Fruit fly (Drosophila melanogaster) whole organism, embryonic: ENCODE results near the gene dpr4.

Source experiments
- Aef1 ChIP-seq: fragments of 200-800 bp; sonication (Bioruptor generic); IDR thresholded peaks from 3 replicates; pipeline ENCODE4 v1.3.6; 2022; ENCODE audit warnings: missing biosample characterization, missing genetic modification characterization
- Atf3 ChIP-seq: fragments of 200-800 bp; sonication (Bioruptor generic); optimal IDR thresholded peaks from 3 replicates; lab custom pipeline; 2016; ENCODE audit warnings: missing biosample characterization, missing genetic modification characterization
- CG1024 ChIP-seq: fragments of 200-800 bp; sonication (Bioruptor generic); IDR thresholded peaks from 2 replicates; pipeline ENCODE4 v1.3.6; 2022; ENCODE audit warnings: missing biosample characterization, missing genetic modification characterization
- CG10979 ChIP-seq: fragments of 200-800 bp; sonication (Bioruptor generic); optimal IDR thresholded peaks from 2 replicates; lab custom pipeline; 2018; ENCODE audit warnings: missing biosample characterization, mild to moderate bottlenecking, missing genetic modification characterization, moderate library complexity
- CG11723 ChIP-seq: fragments of 200-800 bp; sonication (Bioruptor generic); optimal IDR thresholded peaks from 2 replicates; lab custom pipeline; 2017; ENCODE audit warnings: missing biosample characterization, mild to moderate bottlenecking, missing genetic modification characterization
- CG12299 ChIP-seq: fragments of 200-800 bp; sonication (Bioruptor generic); optimal IDR thresholded peaks from 2 replicates; lab custom pipeline; 2018; ENCODE audit warnings: missing biosample characterization, mild to moderate bottlenecking, missing genetic modification characterization
- CG13424 ChIP-seq: fragments of 200-800 bp; sonication (Bioruptor generic); optimal IDR thresholded peaks from 2 replicates; lab custom pipeline; 2019; ENCODE audit warnings: missing biosample characterization, mild to moderate bottlenecking, missing genetic modification characterization, moderate library complexity
- CG13894 ChIP-seq: fragments of 200-800 bp; sonication (Bioruptor generic); optimal IDR thresholded peaks from 3 replicates; lab custom pipeline; 2018; ENCODE audit warnings: missing biosample characterization, mild to moderate bottlenecking, missing genetic modification characterization, moderate library complexity
- CG15011 ChIP-seq: fragments of 200-800 bp; sonication (Bioruptor generic); optimal IDR thresholded peaks from 3 replicates; lab custom pipeline; 2018; ENCODE audit warnings: missing biosample characterization, mild to moderate bottlenecking, missing genetic modification characterization
- CG1603 ChIP-seq: fragments of 200-800 bp; sonication (Bioruptor generic); optimal IDR thresholded peaks from 2 replicates; lab custom pipeline; 2019; ENCODE audit warnings: missing biosample characterization, mild to moderate bottlenecking, missing genetic modification characterization, moderate library complexity
- CG17361 ChIP-seq: fragments of 200-800 bp; sonication (Bioruptor generic); IDR thresholded peaks from 3 replicates; pipeline ENCODE4 v1.3.6; 2022; ENCODE audit warnings: missing biosample characterization, missing genetic modification characterization
- CG18619 ChIP-seq: fragments of 200-800 bp; sonication (Bioruptor generic); optimal IDR thresholded peaks from 3 replicates; lab custom pipeline; 2017; ENCODE audit warnings: missing biosample characterization, mild to moderate bottlenecking, missing genetic modification characterization
- CG2712 ChIP-seq: fragments of 200-800 bp; optimal IDR thresholded peaks from 3 replicates; lab custom pipeline; 2019; ENCODE audit warnings: missing biosample characterization, mild to moderate bottlenecking, missing genetic modification characterization, moderate library complexity
- CG2875 ChIP-seq: fragments of 200-800 bp; sonication (Bioruptor generic); optimal IDR thresholded peaks from 2 replicates; lab custom pipeline; 2017; ENCODE audit warnings: missing biosample characterization, mild to moderate bottlenecking, missing genetic modification characterization, missing genetic modification reagents
- CG30020 ChIP-seq: fragments of 200-800 bp; optimal IDR thresholded peaks from 2 replicates; lab custom pipeline; 2019; ENCODE audit warnings: missing biosample characterization, mild to moderate bottlenecking, missing genetic modification characterization, moderate library complexity
- CG34422 ChIP-seq: fragments of 200-800 bp; sonication (Bioruptor generic); IDR thresholded peaks from 3 replicates; pipeline ENCODE4 v1.3.6; 2022; ENCODE audit warnings: missing biosample characterization, missing genetic modification characterization
- CG4404 ChIP-seq: fragments of 200-800 bp; sonication (Bioruptor generic); IDR thresholded peaks from 2 replicates; pipeline ENCODE4 v1.3.6; 2022; ENCODE audit warnings: missing biosample characterization, missing genetic modification characterization
- CG4424 ChIP-seq: fragments of 200-800 bp; sonication (Bioruptor generic); optimal IDR thresholded peaks from 3 replicates; lab custom pipeline; 2016; ENCODE audit warnings: missing biosample characterization, missing genetic modification characterization
- CG4617 ChIP-seq: fragments of 200-800 bp; sonication (Bioruptor generic); optimal IDR thresholded peaks from 3 replicates; lab custom pipeline; 2016; ENCODE audit warnings: missing biosample characterization, missing genetic modification characterization, borderline replicate concordance
- CG5180 ChIP-seq: fragments of 200-800 bp; sonication (Bioruptor generic); optimal IDR thresholded peaks from 3 replicates; lab custom pipeline; 2017; ENCODE audit warnings: missing biosample characterization, missing genetic modification characterization, mild to moderate bottlenecking, moderate library complexity, missing genetic modification reagents
- CG8359 ChIP-seq: fragments of 200-800 bp; sonication (Bioruptor generic); optimal IDR thresholded peaks from 2 replicates; lab custom pipeline; 2017; ENCODE audit warnings: missing biosample characterization, mild to moderate bottlenecking, missing genetic modification characterization, borderline replicate concordance
- CG8765 ChIP-seq: fragments of 200-800 bp; sonication (Bioruptor generic); IDR thresholded peaks from 2 replicates; pipeline ENCODE4 v1.3.6; 2022; ENCODE audit warnings: missing biosample characterization, missing genetic modification characterization
- CG8924 ChIP-seq: fragments of 200-800 bp; optimal IDR thresholded peaks from 3 replicates; lab custom pipeline; 2019; ENCODE audit warnings: missing biosample characterization, mild to moderate bottlenecking, missing genetic modification characterization, moderate library complexity
- CG8944 ChIP-seq: fragments of 200-800 bp; sonication (Bioruptor generic); optimal IDR thresholded peaks from 3 replicates; lab custom pipeline; 2016; ENCODE audit warnings: missing biosample characterization, missing genetic modification characterization
- CG9727 ChIP-seq: fragments of 200-800 bp; sonication (Bioruptor generic); optimal IDR thresholded peaks from 3 replicates; lab custom pipeline; 2017; ENCODE audit warnings: missing biosample characterization, mild to moderate bottlenecking, missing genetic modification characterization
- D19B ChIP-seq: fragments of 200-800 bp; sonication (Bioruptor generic); optimal IDR thresholded peaks from 2 replicates; lab custom pipeline; 2017; ENCODE audit warnings: missing biosample characterization, mild to moderate bottlenecking, missing genetic modification characterization
- Doc3 ChIP-seq: fragments of 200-800 bp; sonication (Bioruptor generic); IDR thresholded peaks from 3 replicates; pipeline ENCODE4 v1.3.6; 2022; ENCODE audit warnings: missing biosample characterization, missing genetic modification characterization; ENCODE audit not compliant: partially characterized antibody
- Hmx ChIP-seq: fragments of 200-800 bp; sonication (Bioruptor generic); optimal IDR thresholded peaks from 2 replicates; lab custom pipeline; 2016; ENCODE audit warnings: missing biosample characterization, missing genetic modification characterization
- Hsf ChIP-seq: fragments of 200-800 bp; sonication (Bioruptor generic); optimal IDR thresholded peaks from 3 replicates; lab custom pipeline; 2016; ENCODE audit warnings: missing biosample characterization, missing genetic modification characterization
- Mad ChIP-seq: fragments of 200-800 bp; sonication (Bioruptor generic); optimal IDR thresholded peaks from 2 replicates; lab custom pipeline; 2016; ENCODE audit warnings: missing biosample characterization, missing genetic modification characterization
- Max ChIP-seq: fragments of 200-800 bp; sonication (Bioruptor generic); optimal IDR thresholded peaks from 2 replicates; lab custom pipeline; 2016; ENCODE audit warnings: missing biosample characterization, mild to moderate bottlenecking, missing genetic modification characterization
- Nf-YA ChIP-seq: fragments of 200-800 bp; sonication (Bioruptor generic); IDR thresholded peaks from 2 replicates; pipeline ENCODE4 v1.3.6; 2022; ENCODE audit warnings: missing biosample characterization, missing genetic modification characterization
- NfI ChIP-seq: fragments of 200-800 bp; sonication (Bioruptor generic); optimal IDR thresholded peaks from 3 replicates; lab custom pipeline; 2018; ENCODE audit warnings: missing biosample characterization, mild to moderate bottlenecking, missing genetic modification characterization, moderate library complexity
- Oli ChIP-seq: fragments of 200-800 bp; sonication (Bioruptor generic); optimal IDR thresholded peaks from 2 replicates; lab custom pipeline; 2018; ENCODE audit warnings: missing biosample characterization, mild to moderate bottlenecking, missing genetic modification characterization, moderate library complexity
- Trl ChIP-seq, 3 experiments: fragments of >200 bp in 2 of 3; fragments of 200-800 bp in 1 of 3; sonication (Bioruptor generic) in 1 of 3; optimal IDR thresholded peaks; 2 replicates in 1 of 3; 3 replicates in 2 of 3; lab custom pipeline; 2016 to 2017; ENCODE audit warnings: missing biosample characterization in 1 of 3, missing genetic modification characterization in 1 of 3
- Usf ChIP-seq: fragments of 200-800 bp; sonication (Bioruptor generic); optimal IDR thresholded peaks from 2 replicates; lab custom pipeline; 2017; ENCODE audit warnings: missing genotype, missing biosample characterization, missing genetic modification characterization
- ab ChIP-seq: fragments of 200-800 bp; sonication (Bioruptor generic); optimal IDR thresholded peaks from 2 replicates; lab custom pipeline; 2016; ENCODE audit warnings: missing biosample characterization, missing genetic modification characterization
- aop ChIP-seq: fragments of 200-800 bp; sonication (Bioruptor generic); IDR thresholded peaks from 2 replicates; pipeline ENCODE4 v1.3.6; 2022; ENCODE audit warnings: missing biosample characterization, missing genetic modification characterization
- ash1 ChIP-seq: fragments of 200-800 bp; sonication (Bioruptor generic); optimal IDR thresholded peaks from 2 replicates; lab custom pipeline; 2018; ENCODE audit warnings: missing biosample characterization, mild to moderate bottlenecking, missing genetic modification characterization
- ato ChIP-seq: fragments of 200-800 bp; sonication (Bioruptor generic); IDR thresholded peaks from 2 replicates; pipeline ENCODE4 v1.3.6; 2022; ENCODE audit warnings: missing biosample characterization, missing genetic modification characterization; ENCODE audit not compliant: partially characterized antibody
- croc ChIP-seq: fragments of 200-800 bp; sonication (Bioruptor generic); conservative IDR thresholded peaks from 3 replicates; pipeline ENCODE4 v1.3.6; 2022; ENCODE audit warnings: missing biosample characterization, missing genetic modification characterization
- dysf ChIP-seq: fragments of 200-800 bp; sonication (Bioruptor generic); IDR thresholded peaks from 3 replicates; pipeline ENCODE4 v1.3.6; 2022; ENCODE audit warnings: missing biosample characterization, missing genetic modification characterization
- esg ChIP-seq: fragments of 200-800 bp; sonication (Bioruptor generic); conservative IDR thresholded peaks from 2 replicates; pipeline ENCODE4 v1.3.6; 2022; ENCODE audit warnings: missing biosample characterization, missing genetic modification characterization
- exex ChIP-seq: fragments of 200-800 bp; sonication (Bioruptor generic); optimal IDR thresholded peaks from 4 replicates; lab custom pipeline; 2018; ENCODE audit warnings: missing biosample characterization, mild to moderate bottlenecking, missing genetic modification characterization, moderate library complexity
- gfzf ChIP-seq: fragments of 200-800 bp; sonication (Bioruptor generic); optimal IDR thresholded peaks from 2 replicates; lab custom pipeline; 2016; ENCODE audit warnings: missing biosample characterization, mild to moderate bottlenecking, missing genetic modification characterization, moderate library complexity
- grau ChIP-seq: fragments of 200-800 bp; optimal IDR thresholded peaks from 3 replicates; lab custom pipeline; 2019; ENCODE audit warnings: missing biosample characterization, mild to moderate bottlenecking, missing genetic modification characterization, moderate library complexity
- hbn ChIP-seq: fragments of 200-800 bp; sonication (Bioruptor generic); IDR thresholded peaks from 2 replicates; pipeline ENCODE4 v1.3.6; 2022; ENCODE audit warnings: missing biosample characterization, missing genetic modification characterization; ENCODE audit not compliant: partially characterized antibody
- klu ChIP-seq: fragments of 200-800 bp; sonication (Bioruptor generic); IDR thresholded peaks from 2 replicates; pipeline ENCODE4 v1.3.6; 2022; ENCODE audit warnings: missing biosample characterization, missing genetic modification characterization
- run ChIP-seq: fragments of 200-800 bp; sonication (Bioruptor generic); optimal IDR thresholded peaks from 3 replicates; lab custom pipeline; 2018; ENCODE audit warnings: missing biosample characterization, mild to moderate bottlenecking, missing genetic modification characterization

The dpr4 gene

dm6 chr3R:11557492-11557965 lies 14.8 kb upstream of the dpr4 start, which contains the start of gene CG10898 (continued):
- TF ChIP-seq CG8944 (GFP tag; lab: Kevin White, UChicago) = peak; percentile 87
- no peak for TF ChIP-seq Nf-YA (GFP tag; lab: Robert Waterston, UW)
- TF ChIP-seq CG8765 = peak; percentile 77
- no peak for TF ChIP-seq aop (GFP tag; lab: Robert Waterston, UW)
- TF ChIP-seq Doc3 (GFP tag; lab: Robert Waterston, UW) = no peak
- peak; percentile 65 for TF ChIP-seq ab (GFP tag; lab: Kevin White, UChicago)
- no peak for TF ChIP-seq Trl (optimal IDR thresholded peaks at IDR 0.05; lab: Kevin White, UChicago)
- peak; percentile 91 for TF ChIP-seq Trl (GFP tag; optimal IDR thresholded peaks at IDR 0.05; lab: Kevin White, UChicago)
- TF ChIP-seq CG8359 (GFP tag; lab: Kevin White, UChicago) = no peak
- peak; percentile 77 for TF ChIP-seq Mad (GFP tag; lab: Kevin White, UChicago)
- TF ChIP-seq CG1603 = peak; percentile 92
- peak; percentile 72 for TF ChIP-seq CG12299 (tag; lab: Kevin White, UChicago)
- peak; percentile 12 for TF ChIP-seq Usf
- TF ChIP-seq ash1 (GFP tag; lab: Kevin White, UChicago) = no peak
- peak; percentile 41 for TF ChIP-seq Hmx (GFP tag; lab: Kevin White, UChicago)
- TF ChIP-seq CG4424 (GFP tag; lab: Kevin White, UChicago) = peak; percentile 78
- peak; percentile 79 for TF ChIP-seq grau (tag; lab: Kevin White, UChicago)
- peak; percentile 84 for TF ChIP-seq dysf (GFP tag; lab: Robert Waterston, UW)
- no peak for TF ChIP-seq CG15011 (GFP tag; lab: Kevin White, UChicago)
- TF ChIP-seq run (tag; lab: Kevin White, UChicago) = peak; percentile 7
- peak; percentile 77 for TF ChIP-seq gfzf (GFP tag; lab: Kevin White, UChicago)
- peak; percentile 46 for TF ChIP-seq CG11723 (GFP tag; lab: Kevin White, UChicago)
- TF ChIP-seq CG2712 (tag; lab: Kevin White, UChicago) = peak; percentile 86
- TF ChIP-seq CG13894 = peak; percentile 77
- TF ChIP-seq CG2875 = peak; percentile 39
- TF ChIP-seq CG4404 (GFP tag; lab: Robert Waterston, UW) = peak; percentile 52
- peak; percentile 84 for TF ChIP-seq NfI
- TF ChIP-seq CG10979 = peak; percentile 70
- 0 out of 2 replicates have a peak, but pooled peaks have one; percentile 17 for TF ChIP-seq ato (GFP tag; lab: Robert Waterston, UW)
- peak; percentile 81 for TF ChIP-seq CG17361 (GFP tag; lab: Robert Waterston, UW)
- TF ChIP-seq exex (tag; lab: Kevin White, UChicago) = peak; percentile 47
- no peak for TF ChIP-seq CG5180 (GFP tag; lab: Kevin White, UChicago)
- peak; percentile 63 for TF ChIP-seq CG18619
- TF ChIP-seq CG1024 (GFP tag; lab: Robert Waterston, UW) = peak; percentile 80
- peak; percentile 81 for TF ChIP-seq esg
- peak; percentile 88 for TF ChIP-seq CG34422 (GFP tag; lab: Robert Waterston, UW)
- peak; percentile 86 for TF ChIP-seq CG4617 (GFP tag; lab: Kevin White, UChicago)
- peak; percentile 67 for TF ChIP-seq Max (GFP tag; lab: Kevin White, UChicago)
- TF ChIP-seq Aef1 (GFP tag; lab: Robert Waterston, UW) = peak; percentile 81
- peak; percentile 60 for TF ChIP-seq Oli
- peak; percentile 91 for TF ChIP-seq Hsf
- peak; percentile 43 for TF ChIP-seq D19B (GFP tag; lab: Kevin White, UChicago)
- TF ChIP-seq CG13424 (tag; lab: Kevin White, UChicago) = peak; percentile 86
- TF ChIP-seq Atf3 (GFP tag; lab: Kevin White, UChicago) = peak; percentile 66
- TF ChIP-seq CG8924 (tag; lab: Kevin White, UChicago) = peak; percentile 81
- peak; percentile 63 for TF ChIP-seq croc
- TF ChIP-seq CG30020 (tag; lab: Kevin White, UChicago) = peak; percentile 87
- no peak for TF ChIP-seq hbn (GFP tag; lab: Robert Waterston, UW)
- TF ChIP-seq CG9727 = peak; percentile 75
- peak; percentile 52 for TF ChIP-seq klu
